Worm (Caenorhabditis elegans): ENCODE data around the gene C03B1.14.

DNA sequence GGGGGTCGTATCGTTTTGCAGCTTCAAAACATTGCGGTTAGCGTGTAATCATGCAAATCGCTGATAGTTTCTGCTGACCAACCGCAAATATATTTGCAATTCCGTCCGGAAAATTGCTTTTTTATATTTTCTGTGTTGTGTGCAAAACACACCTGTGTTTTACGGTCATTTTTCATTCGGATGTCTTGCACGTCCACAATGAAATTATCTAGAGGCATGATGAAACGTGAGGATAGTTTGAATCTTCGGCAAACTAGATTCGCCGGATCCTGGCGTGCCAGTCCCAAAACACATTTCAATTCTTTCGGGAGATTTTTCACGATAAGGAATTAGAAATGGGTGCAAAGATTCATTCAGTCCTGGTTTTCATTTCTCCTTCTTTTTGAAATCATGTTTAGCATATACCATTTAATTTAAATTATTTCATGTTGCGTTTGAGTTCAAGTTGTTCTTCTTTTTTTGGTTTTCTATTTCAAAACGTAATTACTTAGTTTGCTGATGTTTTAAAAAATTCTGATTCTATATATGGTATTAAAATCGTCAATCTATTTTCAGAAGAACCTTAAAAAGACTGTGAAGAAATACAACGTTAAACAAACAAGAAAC is 5.4 kb downstream of the C03B1.14 start, which contains the start of gene C03B1.5:
- TF ChIP-seq hrde-1 (tag; optimal IDR thresholded peaks at IDR 0.05; ENCODE audit: borderline replicate concordance) (no peak), ama-1 (optimal IDR thresholded peaks at IDR 0.05) (no peak), ama-1 (GFP tag; optimal IDR thresholded peaks at IDR 0.05) (no peak), tlf-1 (GFP tag; optimal IDR thresholded peaks at IDR 0.05) (no peak), lag-1 (GFP tag; IDR thresholded peaks at IDR 0.05) (no peak), attf-5 (GFP tag; optimal IDR thresholded peaks at IDR 0.05) (no peak), nhr-27 (tag; optimal IDR thresholded peaks at IDR 0.05) (no peak), dox-1 (GFP tag; IDR thresholded peaks at IDR 0.05) (no peak), atf-7 (tag; optimal IDR thresholded peaks at IDR 0.05) (no peak), ets-4 (GFP tag; optimal IDR thresholded peaks at IDR 0.05) (no peak), nfya-1 (tag; optimal IDR thresholded peaks at IDR 0.05; ENCODE audit: borderline replicate concordance, insufficient read depth) (no peak), F33H1.4 (GFP tag; IDR thresholded peaks at IDR 0.05) (no peak), lir-1 (GFP tag; conservative IDR thresholded peaks at IDR 0.05) (no peak), fkh-3 (tag; optimal IDR thresholded peaks at IDR 0.05) (no peak), pha-4 (tag; optimal IDR thresholded peaks at IDR 0.05) (no peak)
